Worm (Caenorhabditis elegans) whole organism, L3 larva: ENCODE data around the gene srj-54.

Source experiments
- R02D3.7 ChIP-seq: fragments of 150-350 bp; optimal IDR thresholded peaks from 2 replicates; lab custom pipeline; 2014; ENCODE audit warnings: missing biosample characterization, missing genetic modification characterization
- ZK546.5 ChIP-seq: sonication (generic microtip); optimal IDR thresholded peaks from 2 replicates; lab custom pipeline; 2017; ENCODE audit warnings: missing biosample characterization, missing genetic modification characterization
- ama-1 ChIP-seq: fragments of 150-350 bp; optimal IDR thresholded peaks from 2 replicates; lab custom pipeline; 2018
- ceh-9 ChIP-seq: sonication (generic microtip); optimal IDR thresholded peaks from 2 replicates; lab custom pipeline; 2018; ENCODE audit warnings: missing biosample characterization, missing genetic modification characterization
- daf-12 ChIP-seq: fragments of 150-350 bp; optimal IDR thresholded peaks from 2 replicates; lab custom pipeline; 2014; ENCODE audit warnings: missing biosample characterization, missing genetic modification reagents, missing genetic modification characterization
- egl-27 ChIP-seq: sonication (generic microtip); optimal IDR thresholded peaks from 4 replicates; lab custom pipeline; 2017; ENCODE audit warnings: missing biosample characterization, missing genetic modification reagents, missing genetic modification characterization
- egl-5 ChIP-seq: fragments of 150-350 bp; optimal IDR thresholded peaks from 2 replicates; lab custom pipeline; 2017; ENCODE audit warnings: missing biosample characterization, missing genetic modification reagents, missing genetic modification characterization, inconsistent platforms
- elt-1 ChIP-seq: fragments of 150-350 bp; optimal IDR thresholded peaks from 2 replicates; lab custom pipeline; 2014; ENCODE audit warnings: missing biosample characterization, missing genetic modification characterization
- elt-2 ChIP-seq: sonication (generic microtip); optimal IDR thresholded peaks from 2 replicates; lab custom pipeline; 2016; ENCODE audit warnings: missing genetic modification reagents, mild to moderate bottlenecking, missing genetic modification characterization, missing compliant biosample characterization
- eor-1 ChIP-seq, 2 experiments: fragments of 150-350 bp; optimal IDR thresholded peaks; 2 replicates each; lab custom pipeline; 2014 to 2018; ENCODE audit warnings: missing biosample characterization in 2 of 2, missing genetic modification characterization in 2 of 2
- fkh-10 ChIP-seq: sonication (generic microtip); optimal IDR thresholded peaks from 2 replicates; lab custom pipeline; 2017; ENCODE audit warnings: missing biosample characterization, missing genetic modification reagents, missing genetic modification characterization
- fkh-2 ChIP-seq: fragments of 150-350 bp; optimal IDR thresholded peaks from 2 replicates; lab custom pipeline; 2014; ENCODE audit warnings: missing biosample characterization, missing genetic modification reagents, missing genetic modification characterization
- fos-1 ChIP-seq: fragments of 150-350 bp; optimal IDR thresholded peaks from 2 replicates; lab custom pipeline; 2014; ENCODE audit warnings: missing biosample characterization, missing genetic modification characterization
- hmg-11 ChIP-seq: sonication (generic microtip); optimal IDR thresholded peaks from 2 replicates; lab custom pipeline; 2016; ENCODE audit warnings: missing genetic modification characterization, missing compliant biosample characterization
- lsy-12 ChIP-seq: sonication (generic microtip); optimal IDR thresholded peaks from 2 replicates; lab custom pipeline; 2016; ENCODE audit warnings: mild to moderate bottlenecking, missing genetic modification characterization, missing compliant biosample characterization
- nfya-1 ChIP-seq: sonication (generic microtip); optimal IDR thresholded peaks from 2 replicates; lab custom pipeline; 2017; ENCODE audit warnings: missing genetic modification characterization, mild to moderate bottlenecking, missing compliant biosample characterization, antibody characterized with exemption, moderate library complexity; ENCODE audit not compliant: insufficient read depth
- nhr-23 ChIP-seq: fragments of 150-350 bp; optimal IDR thresholded peaks from 2 replicates; lab custom pipeline; 2014; ENCODE audit warnings: missing biosample characterization, missing genetic modification reagents, missing genetic modification characterization
- nhr-25 ChIP-seq: sonication (generic microtip); optimal IDR thresholded peaks from 2 replicates; lab custom pipeline; 2017; ENCODE audit warnings: missing biosample characterization, missing genetic modification characterization
- nhr-43 ChIP-seq: sonication (generic microtip); optimal IDR thresholded peaks from 2 replicates; lab custom pipeline; 2016; ENCODE audit warnings: mild to moderate bottlenecking, missing genetic modification characterization, missing compliant biosample characterization; ENCODE audit not compliant: poor library complexity, severe bottlenecking
- nhr-67 ChIP-seq: fragments of 150-350 bp; optimal IDR thresholded peaks from 2 replicates; lab custom pipeline; 2014; ENCODE audit warnings: missing biosample characterization, missing genetic modification characterization
- nhr-76 ChIP-seq: fragments of 150-350 bp; sonication (generic microtip); optimal IDR thresholded peaks from 5 replicates; lab custom pipeline; 2014; ENCODE audit warnings: missing biosample characterization, missing genetic modification characterization
- pha-4 ChIP-seq: fragments of 150-350 bp; optimal IDR thresholded peaks from 2 replicates; lab custom pipeline; 2014; ENCODE audit warnings: missing biosample characterization, missing genetic modification reagents, missing genetic modification characterization
- pqm-1 ChIP-seq: fragments of 150-350 bp; optimal IDR thresholded peaks from 2 replicates; lab custom pipeline; 2017; ENCODE audit warnings: missing biosample characterization, missing genetic modification characterization, inconsistent platforms
- snpc-4 ChIP-seq: fragments of 150-350 bp; optimal IDR thresholded peaks from 2 replicates; lab custom pipeline; 2014; ENCODE audit warnings: missing biosample characterization, missing genetic modification characterization
- unc-39 ChIP-seq: sonication (generic microtip); optimal IDR thresholded peaks from 4 replicates; lab custom pipeline; 2017; ENCODE audit warnings: missing biosample characterization, missing genetic modification characterization
- zag-1 ChIP-seq: fragments of 150-350 bp; optimal IDR thresholded peaks from 2 replicates; lab custom pipeline; 2014; ENCODE audit warnings: missing biosample characterization, missing genetic modification characterization
- ztf-4 ChIP-seq: fragments of 150-350 bp; optimal IDR thresholded peaks from 2 replicates; lab custom pipeline; 2014; ENCODE audit warnings: missing biosample characterization, missing genetic modification characterization

Gene srj-54

ce11 chrV:2826815-2827214 lies 32.8 kb downstream of the srj-54 start, which contains the start of gene T03D3.5:
TSS of gene T03D3.5 (minus strand) at chrV:2826835.
- no peak for TF ChIP-seq eor-1 (tag; optimal IDR thresholded peaks at IDR 0.05; lab: Kevin White, UChicago)
- peak; percentile 87 for TF ChIP-seq hmg-11 (tag; lab: Kevin White, UChicago)

- TF ChIP-seq fos-1 (tag; lab: Kevin White, UChicago) = no peak
- TF ChIP-seq daf-12 = no peak
- TF ChIP-seq, all 47 proteins: peak for 0
Observed at ce11 chrV:2825978-2826377, 33.7 kb downstream of the srj-54 start.

ce11 chrV:2821618-2822272 lies 37.9 kb downstream of the srj-54 start, which contains the start of gene srh-36:
TSS of gene srh-36 (minus strand) at chrV:2821668.
- TF ChIP-seq R02D3.7 (tag; lab: Kevin White, UChicago) (no peak), nfya-1 (tag; lab: Kevin White, UChicago) (peak; percentile 46)
- TF ChIP-seq, all 47 proteins: peak for 1

- TF ChIP-seq nhr-43 (tag; lab: Kevin White, UChicago) (no peak), egl-27 (tag; lab: Kevin White, UChicago) (no peak), unc-39 (tag; lab: Kevin White, UChicago) (no peak), hmg-11 (tag; lab: Kevin White, UChicago) (no peak), ceh-9 (tag; lab: Kevin White, UChicago) (no peak), ZK546.5 (tag; lab: Kevin White, UChicago) (no peak), elt-1 (no peak)
- TF ChIP-seq, all 47 proteins: peak for 0
Observed at ce11 chrV:2818117-2818516, 41.5 kb downstream of the srj-54 start, which contains the start of gene srt-34. TSS of gene srt-34 (minus strand) at chrV:2818217.

DNA sequence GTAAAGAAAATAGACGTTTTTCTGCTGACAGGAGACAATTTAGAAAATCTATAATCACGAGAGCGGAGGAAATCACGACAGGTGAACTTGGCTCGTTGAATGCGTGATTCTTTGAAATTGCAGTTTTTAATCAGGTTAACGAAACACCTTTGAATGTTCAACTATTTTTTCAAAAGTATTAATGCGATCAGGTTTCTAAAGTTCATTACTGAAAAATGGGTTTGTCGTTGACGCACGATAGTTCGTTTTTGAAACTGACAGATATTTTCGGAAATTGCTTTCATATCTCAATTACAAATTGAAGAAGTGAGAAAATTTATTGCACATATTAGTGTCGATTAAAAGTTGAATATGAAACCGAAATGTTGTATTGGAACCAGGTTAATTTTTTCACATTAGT lies 43.7 kb downstream of the srj-54 start, which contains the start of gene F54E2.5:
Gene F54E2.5, minus strand, starts transcription at position 101 of the 400 bp plus-strand sequence.
- no peak for TF ChIP-seq fos-1 (tag; lab: Kevin White, UChicago)
- no peak for TF ChIP-seq eor-1 (tag; optimal IDR thresholded peaks at IDR 0.05; lab: Kevin White, UChicago)
- TF ChIP-seq nfya-1 (tag; lab: Kevin White, UChicago) = no peak
- no peak for TF ChIP-seq zag-1 (tag; lab: Kevin White, UChicago)
- no peak for TF ChIP-seq lsy-12 (tag; lab: Kevin White, UChicago)
- TF ChIP-seq pha-4 = no peak
- TF ChIP-seq egl-27 (tag; lab: Kevin White, UChicago) = no peak
- TF ChIP-seq nhr-25 (tag; lab: Kevin White, UChicago) = no peak
- no peak for TF ChIP-seq ceh-9 (tag; lab: Kevin White, UChicago)
- TF ChIP-seq R02D3.7 (tag; lab: Kevin White, UChicago) = no peak
- no peak for TF ChIP-seq snpc-4 (tag; lab: Kevin White, UChicago)
- TF ChIP-seq pqm-1 (tag; lab: Kevin White, UChicago) = no peak
- no peak for TF ChIP-seq elt-1
- TF ChIP-seq nhr-67 = no peak
- no peak for TF ChIP-seq ZK546.5 (tag; lab: Kevin White, UChicago)
- TF ChIP-seq ztf-4 (tag; lab: Kevin White, UChicago) = no peak
- TF ChIP-seq nhr-23 (tag; lab: Kevin White, UChicago) = no peak
- no peak for TF ChIP-seq ama-1 (lab: Kevin White, UChicago)
- TF ChIP-seq, all 47 proteins: peak for 0

ce11 chrV:2813856-2814255 lies 45.8 kb downstream of the srj-54 start, which contains the start of gene F54E2.9:
TSS of gene F54E2.9 (minus strand) at chrV:2813987.
- TF ChIP-seq egl-27 (tag; lab: Kevin White, UChicago) (no peak), egl-5 (tag; lab: Kevin White, UChicago) (no peak), nhr-23 (tag; lab: Kevin White, UChicago) (no peak), hmg-11 (tag; lab: Kevin White, UChicago) (no peak), ceh-9 (tag; lab: Kevin White, UChicago) (no peak), nfya-1 (tag; lab: Kevin White, UChicago) (no peak), eor-1 (tag; optimal IDR thresholded peaks at IDR 0.05; lab: Kevin White, UChicago) (no peak), nhr-76 (tag; lab: Kevin White, UChicago) (no peak), snpc-4 (tag; lab: Kevin White, UChicago) (no peak)

ce11 chrV:2810164-2810563 lies 49.5 kb downstream of the srj-54 start, which contains the start of gene F54E2.1:
TSS of gene F54E2.1 (plus strand) at chrV:2810398.
- TF ChIP-seq fkh-2 (tag; lab: Kevin White, UChicago) (no peak), fos-1 (tag; lab: Kevin White, UChicago) (peak; percentile 64), fkh-10 (GFP tag; lab: Kevin White, UChicago) (no peak), elt-2 (peak; percentile 95), pqm-1 (tag; lab: Kevin White, UChicago) (peak; percentile 94)
- TF ChIP-seq, all 47 proteins: peak for 3
